Fruit fly (Drosophila melanogaster): Measurements from ENCODE around the gene Socs16D.

Socs16D gene

dm6 chrX:17850179-17850578 lies 22.8 kb upstream of the Socs16D start, which contains the start of the genes CG15814 and Spt7 (continued):
- TF ChIP-seq fd3F (GFP tag; optimal IDR thresholded peaks at IDR 0.05) = peak; percentile 12
- TF ChIP-seq eve (GFP tag; optimal IDR thresholded peaks at IDR 0.05) = no peak
- no peak for TF ChIP-seq CG17328 (GFP tag; IDR thresholded peaks at IDR 0.05)
- peak; percentile 44 for TF ChIP-seq CG2712 (tag; optimal IDR thresholded peaks at IDR 0.05)
- no peak for TF ChIP-seq pan (optimal IDR thresholded peaks at IDR 0.05)
- TF ChIP-seq pan (GFP tag; optimal IDR thresholded peaks at IDR 0.05 in 1 of 2, IDR thresholded peaks at IDR 0.05 in 1 of 2) = peak in 1 of 2 experiments; percentile 8
- TF ChIP-seq CG16863 (GFP tag; optimal IDR thresholded peaks at IDR 0.05) = peak; percentile 30
- TF ChIP-seq Gsc (GFP tag; IDR thresholded peaks at IDR 0.05) = no peak
- peak; percentile 34 for TF ChIP-seq nerfin-1 (tag; optimal IDR thresholded peaks at IDR 0.05)
- TF ChIP-seq ac (GFP tag; optimal IDR thresholded peaks at IDR 0.05) = no peak
- TF ChIP-seq Meics (GFP tag; optimal IDR thresholded peaks at IDR 0.05) = peak; percentile 47
- TF ChIP-seq dan (GFP tag; IDR thresholded peaks at IDR 0.05) = no peak
- no peak for TF ChIP-seq CG7745 (tag; optimal IDR thresholded peaks at IDR 0.05)
- TF ChIP-seq org-1 (GFP tag; optimal IDR thresholded peaks at IDR 0.05) = no peak
- no peak for TF ChIP-seq CG43689 (GFP tag; IDR thresholded peaks at IDR 0.05)
- TF ChIP-seq Nf-YB (GFP tag; optimal IDR thresholded peaks at IDR 0.05) = no peak
- TF ChIP-seq CG14667 (GFP tag; IDR thresholded peaks at IDR 0.05) = no peak
- TF ChIP-seq CG10366 (GFP tag; IDR thresholded peaks at IDR 0.05) = no peak
- peak; percentile 11 for TF ChIP-seq Dad (GFP tag; optimal IDR thresholded peaks at IDR 0.05)
- peak; percentile 34 for TF ChIP-seq Lhr (GFP tag; optimal IDR thresholded peaks at IDR 0.05)
- peak; percentile 82 for TF ChIP-seq mld (GFP tag; IDR thresholded peaks at IDR 0.05; ENCODE audit: partially characterized antibody)
- TF ChIP-seq YL-1 (GFP tag; optimal IDR thresholded peaks at IDR 0.05) = peak; percentile 78
- TF ChIP-seq CG18599 (GFP tag; optimal IDR thresholded peaks at IDR 0.05) = peak; percentile 50
- TF ChIP-seq CG15269 (tag; optimal IDR thresholded peaks at IDR 0.05) = no peak
- TF ChIP-seq gsb-n (tag; optimal IDR thresholded peaks at IDR 0.05) = no peak
- no peak for TF ChIP-seq Spps (tag; optimal IDR thresholded peaks at IDR 0.05)
- TF ChIP-seq Ravus (GFP tag; IDR thresholded peaks at IDR 0.05) = no peak
- TF ChIP-seq CG13775 (GFP tag; optimal IDR thresholded peaks at IDR 0.05) = peak; percentile 17
- TF ChIP-seq D19B (GFP tag; optimal IDR thresholded peaks at IDR 0.05) = no peak
- TF ChIP-seq knrl (GFP tag; IDR thresholded peaks at IDR 0.05; ENCODE audit: partially characterized antibody) = peak; percentile 87
- peak; percentile 15 for TF ChIP-seq CG18764 (GFP tag; optimal IDR thresholded peaks at IDR 0.05)
- TF ChIP-seq eyg (GFP tag; optimal IDR thresholded peaks at IDR 0.05) = peak; percentile 51
- TF ChIP-seq Atf-2 (GFP tag; optimal IDR thresholded peaks at IDR 0.05) = no peak
- TF ChIP-seq CG30403 (GFP tag; optimal IDR thresholded peaks at IDR 0.05) = no peak
- TF ChIP-seq oc (tag; optimal IDR thresholded peaks at IDR 0.05) = no peak
- TF ChIP-seq Trl (optimal IDR thresholded peaks at IDR 0.05) = no peak
- TF ChIP-seq Trl (GFP tag; optimal IDR thresholded peaks at IDR 0.05) = peak; percentile 51
- TF ChIP-seq repo (GFP tag; optimal IDR thresholded peaks at IDR 0.05) = peak; percentile 6
- TF ChIP-seq Taf1 (GFP tag; IDR thresholded peaks at IDR 0.05) = no peak
- TF ChIP-seq ro (GFP tag; IDR thresholded peaks at IDR 0.05) = no peak
- peak; percentile 81 for TF ChIP-seq nerfin-2 (GFP tag; IDR thresholded peaks at IDR 0.05; ENCODE audit: partially characterized antibody)
- peak; percentile 40 for TF ChIP-seq NC2β (GFP tag; optimal IDR thresholded peaks at IDR 0.05)
- TF ChIP-seq zfh1 (GFP tag; IDR thresholded peaks at IDR 0.05) = peak; percentile 52; the same call in 1 of the 3 replicates
- TF ChIP-seq CG42726 (GFP tag; IDR thresholded peaks at IDR 0.05; ENCODE audit: partially characterized antibody) = peak; percentile 97
- peak; percentile 88 for TF ChIP-seq BEAF-32 (GFP tag; optimal IDR thresholded peaks at IDR 0.05)
